Fruit fly (Drosophila melanogaster) whole organism, embryonic: ENCODE results near the gene VhaSFD.

Source experiments
- Antp ChIP-seq: fragments of 200-800 bp; sonication (Bioruptor generic); optimal IDR thresholded peaks from 3 replicates; lab custom pipeline; 2016; ENCODE audit warnings: missing biosample characterization, missing genetic modification characterization
- Asciz ChIP-seq: fragments of 200-800 bp; sonication (Bioruptor generic); optimal IDR thresholded peaks from 2 replicates; lab custom pipeline; 2017; ENCODE audit warnings: missing biosample characterization, mild to moderate bottlenecking, missing genetic modification characterization, missing genetic modification reagents
- Atf3 ChIP-seq: fragments of 200-800 bp; sonication (Bioruptor generic); optimal IDR thresholded peaks from 3 replicates; lab custom pipeline; 2016; ENCODE audit warnings: missing biosample characterization, missing genetic modification characterization
- Awh ChIP-seq: fragments of 200-800 bp; sonication (Bioruptor generic); IDR thresholded peaks from 2 replicates; pipeline ENCODE4, ENCODE4 v1.3.6; 2022; ENCODE audit warnings: missing biosample characterization, missing genetic modification characterization
- CG10431 ChIP-seq: fragments of 200-800 bp; sonication (Bioruptor generic); optimal IDR thresholded peaks from 3 replicates; lab custom pipeline; 2018; ENCODE audit warnings: missing biosample characterization, mild to moderate bottlenecking, missing genetic modification characterization
- CG11247 ChIP-seq: fragments of 200-800 bp; sonication (Bioruptor generic); IDR thresholded peaks from 2 replicates; pipeline ENCODE4 v1.3.6; 2022; ENCODE audit warnings: missing biosample characterization, missing genetic modification characterization
- CG12236 ChIP-seq: fragments of 200-800 bp; sonication (Bioruptor generic); optimal IDR thresholded peaks from 2 replicates; lab custom pipeline; 2016; ENCODE audit warnings: missing biosample characterization, missing genetic modification characterization
- CG12391 ChIP-seq: fragments of 200-800 bp; sonication (Bioruptor generic); optimal IDR thresholded peaks from 3 replicates; lab custom pipeline; 2018; ENCODE audit warnings: missing biosample characterization, mild to moderate bottlenecking, missing genetic modification characterization, moderate library complexity
- CG13287 ChIP-seq: fragments of 200-800 bp; sonication (Bioruptor generic); IDR thresholded peaks from 2 replicates; pipeline ENCODE4 v1.3.6; 2022; ENCODE audit warnings: missing biosample characterization, missing genetic modification characterization; ENCODE audit not compliant: partially characterized antibody
- CG15073 ChIP-seq: fragments of 200-800 bp; sonication (Bioruptor generic); optimal IDR thresholded peaks from 2 replicates; lab custom pipeline; 2016; ENCODE audit warnings: missing biosample characterization, missing genetic modification characterization
- CG15269 ChIP-seq: fragments of 200-800 bp; sonication (Bioruptor generic); optimal IDR thresholded peaks from 2 replicates; lab custom pipeline; 2018; ENCODE audit warnings: missing biosample characterization, mild to moderate bottlenecking, missing genetic modification characterization, moderate library complexity
- CG2678 ChIP-seq: fragments of 200-800 bp; sonication (Bioruptor generic); optimal IDR thresholded peaks from 3 replicates; lab custom pipeline; 2019; ENCODE audit warnings: missing biosample characterization, mild to moderate bottlenecking, missing genetic modification characterization, moderate library complexity
- CG30020 ChIP-seq: fragments of 200-800 bp; optimal IDR thresholded peaks from 2 replicates; lab custom pipeline; 2019; ENCODE audit warnings: missing biosample characterization, mild to moderate bottlenecking, missing genetic modification characterization, moderate library complexity
- CG4328 ChIP-seq: fragments of 200-800 bp; sonication (Bioruptor generic); optimal IDR thresholded peaks from 3 replicates; lab custom pipeline; 2017; ENCODE audit warnings: missing biosample characterization, missing genetic modification reagents, missing genetic modification characterization
- CG4360 ChIP-seq: fragments of 200-800 bp; sonication (Bioruptor generic); IDR thresholded peaks from 2 replicates; pipeline ENCODE4 v1.3.6; 2022; ENCODE audit warnings: missing biosample characterization, missing genetic modification characterization
- CG6175 ChIP-seq: fragments of 200-800 bp; sonication (Bioruptor generic); IDR thresholded peaks from 3 replicates; pipeline ENCODE4 v1.3.6; 2022; ENCODE audit warnings: missing biosample characterization, missing genetic modification characterization
- CG7556 ChIP-seq: fragments of 200-800 bp; sonication (Bioruptor generic); optimal IDR thresholded peaks from 2 replicates; lab custom pipeline; 2017; ENCODE audit warnings: missing biosample characterization, mild to moderate bottlenecking, missing genetic modification characterization
- CG8924 ChIP-seq: fragments of 200-800 bp; optimal IDR thresholded peaks from 3 replicates; lab custom pipeline; 2019; ENCODE audit warnings: missing biosample characterization, mild to moderate bottlenecking, missing genetic modification characterization, moderate library complexity
- CG9437 ChIP-seq: fragments of 200-800 bp; sonication (Bioruptor generic); optimal IDR thresholded peaks from 2 replicates; lab custom pipeline; 2018; ENCODE audit warnings: missing biosample characterization, mild to moderate bottlenecking, missing genetic modification characterization
- Dad ChIP-seq: fragments of 200-800 bp; sonication (Bioruptor generic); optimal IDR thresholded peaks from 3 replicates; lab custom pipeline; 2016; ENCODE audit warnings: missing biosample characterization, missing genetic modification characterization
- ERR ChIP-seq: fragments of 200-800 bp; sonication (Bioruptor generic); optimal IDR thresholded peaks from 2 replicates; lab custom pipeline; 2016; ENCODE audit warnings: missing biosample characterization, missing genetic modification characterization
- Ets97D ChIP-seq: fragments of 200-800 bp; sonication (Bioruptor generic); optimal IDR thresholded peaks from 3 replicates; lab custom pipeline; 2016; ENCODE audit warnings: missing biosample characterization, missing genetic modification characterization
- MESR4 ChIP-seq: fragments of 200-800 bp; sonication (Bioruptor generic); optimal IDR thresholded peaks from 2 replicates; lab custom pipeline; 2018; ENCODE audit warnings: missing biosample characterization, mild to moderate bottlenecking, missing genetic modification characterization, moderate library complexity
- Meics ChIP-seq: fragments of 200-800 bp; sonication (Bioruptor generic); optimal IDR thresholded peaks from 2 replicates; lab custom pipeline; 2017; ENCODE audit warnings: missing biosample characterization, mild to moderate bottlenecking, missing genetic modification characterization
- Nf-YA ChIP-seq: fragments of 200-800 bp; sonication (Bioruptor generic); IDR thresholded peaks from 2 replicates; pipeline ENCODE4 v1.3.6; 2022; ENCODE audit warnings: missing biosample characterization, missing genetic modification characterization
- Oli ChIP-seq: fragments of 200-800 bp; sonication (Bioruptor generic); optimal IDR thresholded peaks from 2 replicates; lab custom pipeline; 2018; ENCODE audit warnings: missing biosample characterization, mild to moderate bottlenecking, missing genetic modification characterization, moderate library complexity
- Optix ChIP-seq: fragments of 200-800 bp; sonication (Bioruptor generic); IDR thresholded peaks from 3 replicates; pipeline ENCODE4 v1.3.6; 2022; ENCODE audit warnings: missing biosample characterization, missing genetic modification characterization
- Rx ChIP-seq: fragments of 200-800 bp; sonication (Bioruptor generic); IDR thresholded peaks from 2 replicates; pipeline ENCODE4 v1.3.6; 2022; ENCODE audit warnings: missing biosample characterization, missing genetic modification characterization
- Trl ChIP-seq, 3 experiments: fragments of >200 bp in 2 of 3; fragments of 200-800 bp in 1 of 3; sonication (Bioruptor generic) in 1 of 3; optimal IDR thresholded peaks; 2 replicates in 1 of 3; 3 replicates in 2 of 3; lab custom pipeline; 2016 to 2017; ENCODE audit warnings: missing biosample characterization in 1 of 3, missing genetic modification characterization in 1 of 3
- Xbp1 ChIP-seq: fragments of 200-800 bp; sonication (Bioruptor generic); optimal IDR thresholded peaks from 3 replicates; lab custom pipeline; 2016; ENCODE audit warnings: missing biosample characterization, mild to moderate bottlenecking, missing genetic modification characterization
- crc ChIP-seq: fragments of 200-800 bp; sonication (Bioruptor generic); optimal IDR thresholded peaks from 2 replicates; lab custom pipeline; 2016; ENCODE audit warnings: missing biosample characterization, missing genetic modification characterization
- crp ChIP-seq, 2 experiments: fragments of 200-800 bp; sonication (Bioruptor generic); optimal IDR thresholded peaks; 2 replicates in 1 of 2; 3 replicates in 1 of 2; lab custom pipeline; 2017; ENCODE audit warnings: missing biosample characterization in 2 of 2, missing genetic modification characterization in 2 of 2, mild to moderate bottlenecking in 1 of 2, moderate library complexity in 1 of 2
- ewg ChIP-seq: fragments of 200-800 bp; sonication (Bioruptor generic); optimal IDR thresholded peaks from 3 replicates; lab custom pipeline; 2017; ENCODE audit warnings: mild to moderate bottlenecking, missing biosample characterization, missing genetic modification reagents, missing genetic modification characterization
- fd96Cb ChIP-seq: fragments of 200-800 bp; sonication (Bioruptor generic); optimal IDR thresholded peaks from 2 replicates; lab custom pipeline; 2018; ENCODE audit warnings: missing biosample characterization, mild to moderate bottlenecking, missing genetic modification characterization, moderate library complexity
- fru ChIP-seq: fragments of >200 bp; optimal IDR thresholded peaks from 2 replicates; lab custom pipeline; 2017
- gsb ChIP-seq: fragments of 200-800 bp; sonication (Bioruptor generic); IDR thresholded peaks from 2 replicates; pipeline ENCODE4 v1.3.6; 2022; ENCODE audit warnings: missing biosample characterization, missing genetic modification characterization
- h ChIP-seq: fragments of >200 bp; optimal IDR thresholded peaks from 2 replicates; lab custom pipeline; 2017
- hkb ChIP-seq, 2 experiments: fragments of 200-800 bp in 1 of 2; fragments of >200 bp in 1 of 2; sonication (Bioruptor generic) in 1 of 2; IDR thresholded peaks in 1 of 2; optimal IDR thresholded peaks in 1 of 2; 2 replicates each; pipeline versions ENCODE4 v1.3.6 to Lab custom; 2017 to 2022; ENCODE audit warnings: missing biosample characterization in 1 of 2, missing genetic modification characterization in 1 of 2
- lmd ChIP-seq: fragments of 200-800 bp; sonication (Bioruptor generic); IDR thresholded peaks from 2 replicates; pipeline ENCODE4 v1.3.6; 2022; ENCODE audit warnings: missing biosample characterization, missing genetic modification characterization
- lola ChIP-seq, 3 experiments: fragments of >200 bp in 2 of 3; fragments of 200-800 bp in 1 of 3; sonication (Bioruptor generic) in 1 of 3; optimal IDR thresholded peaks; 2 replicates each; lab custom pipeline; 2017 to 2019; ENCODE audit warnings: missing biosample characterization in 3 of 3, missing genetic modification characterization in 3 of 3, mild to moderate bottlenecking in 1 of 3, moderate library complexity in 1 of 3
- lov ChIP-seq, 2 experiments: fragments of 200-800 bp in 1 of 2; fragments of >200 bp in 1 of 2; sonication (Bioruptor generic) in 1 of 2; IDR thresholded peaks in 1 of 2; optimal IDR thresholded peaks in 1 of 2; 2 replicates in 1 of 2; 3 replicates in 1 of 2; pipeline versions ENCODE4 v1.3.6 to Lab custom; 2017 to 2022; ENCODE audit warnings: missing biosample characterization in 1 of 2, missing genetic modification characterization in 1 of 2
- mam ChIP-seq: fragments of 200-800 bp; sonication (Bioruptor generic); optimal IDR thresholded peaks from 3 replicates; lab custom pipeline; 2016; ENCODE audit warnings: missing biosample characterization, missing genetic modification characterization
- peb ChIP-seq: fragments of 200-800 bp; sonication (Bioruptor generic); IDR thresholded peaks from 2 replicates; pipeline ENCODE4 v1.3.6; 2022; ENCODE audit warnings: missing biosample characterization, missing genetic modification characterization
- sd ChIP-seq: fragments of 200-800 bp; sonication (Bioruptor generic); optimal IDR thresholded peaks from 3 replicates; lab custom pipeline; 2018; ENCODE audit warnings: missing biosample characterization, mild to moderate bottlenecking, missing genetic modification characterization, moderate library complexity
- sens ChIP-seq: fragments of 200-800 bp; sonication (Bioruptor generic); peaks from one replicate; lab custom pipeline; 2016; ENCODE audit warnings: missing biosample characterization, missing genetic modification characterization
- sens-2 ChIP-seq: fragments of 200-800 bp; sonication (Bioruptor generic); IDR thresholded peaks from 2 replicates; pipeline ENCODE4 v1.3.6; 2022; ENCODE audit warnings: missing biosample characterization, missing genetic modification characterization
- slou ChIP-seq: fragments of 200-800 bp; sonication (Bioruptor generic); optimal IDR thresholded peaks from 3 replicates; lab custom pipeline; 2016; ENCODE audit warnings: missing biosample characterization, missing genetic modification characterization
- ssp ChIP-seq: fragments of 200-800 bp; sonication (Bioruptor generic); IDR thresholded peaks from 2 replicates; pipeline ENCODE4 v1.3.6; 2022; ENCODE audit warnings: missing biosample characterization, missing genetic modification characterization
- usp ChIP-seq: fragments of >200 bp; optimal IDR thresholded peaks from 2 replicates; lab custom pipeline; 2017; ENCODE audit warnings: missing biosample characterization, missing genetic modification characterization
- zen2 ChIP-seq: fragments of 200-800 bp; sonication (Bioruptor generic); IDR thresholded peaks from 3 replicates; pipeline ENCODE4 v1.3.6; 2022; ENCODE audit warnings: missing biosample characterization, missing genetic modification characterization; ENCODE audit not compliant: partially characterized antibody

The VhaSFD gene

dm6 chr2L:16676651-16677359, 50.8 kb downstream of the VhaSFD start, which contains the start of the genes Trpgamma and her (continued):
- no peak for TF ChIP-seq CG6175
- TF ChIP-seq Trl (optimal IDR thresholded peaks at IDR 0.05; lab: Kevin White, UChicago), result no peak
- no peak for TF ChIP-seq Trl (GFP tag; optimal IDR thresholded peaks at IDR 0.05; lab: Kevin White, UChicago)
- no peak for TF ChIP-seq CG15269 (tag; lab: Kevin White, UChicago)
- no peak for TF ChIP-seq h
- TF ChIP-seq CG4328 (GFP tag; lab: Kevin White, UChicago), result no peak
- peak; percentile 97 for TF ChIP-seq CG13287 (GFP tag; lab: Robert Waterston, UW)
- no peak for TF ChIP-seq Nf-YA
- TF ChIP-seq Rx, result no peak
- no peak for TF ChIP-seq CG15073 (GFP tag; lab: Kevin White, UChicago)
- no peak for TF ChIP-seq Asciz (GFP tag; lab: Kevin White, UChicago)
- TF ChIP-seq Optix (GFP tag; lab: Robert Waterston, UW), result no peak
- no peak for TF ChIP-seq Meics (GFP tag; lab: Kevin White, UChicago)
- TF ChIP-seq sens, result peak; percentile 83
- TF ChIP-seq CG30020, result peak; percentile 41
- no peak for TF ChIP-seq crp (GFP tag; optimal IDR thresholded peaks at IDR 0.05; lab: Kevin White, UChicago)
- no peak for TF ChIP-seq sens-2 (GFP tag; lab: Robert Waterston, UW)
- no peak for TF ChIP-seq CG11247 (GFP tag; lab: Robert Waterston, UW)
- TF ChIP-seq hkb (optimal IDR thresholded peaks at IDR 0.05; lab: Kevin White, UChicago), result no peak
- no peak for TF ChIP-seq hkb (GFP tag; IDR thresholded peaks at IDR 0.05; lab: Robert Waterston, UW)
- TF ChIP-seq ERR (GFP tag; lab: Kevin White, UChicago), result no peak
- TF ChIP-seq lmd (GFP tag; lab: Robert Waterston, UW), result no peak
- TF ChIP-seq sd (tag; lab: Kevin White, UChicago), result no peak
- TF ChIP-seq peb (GFP tag; lab: Robert Waterston, UW), result no peak
- TF ChIP-seq Ets97D (GFP tag; lab: Kevin White, UChicago), result peak; percentile 77
- TF ChIP-seq CG7556, result no peak
- TF ChIP-seq CG4360 (GFP tag; lab: Robert Waterston, UW), result no peak
- no peak for TF ChIP-seq Oli (tag; lab: Kevin White, UChicago)
- TF ChIP-seq gsb (GFP tag; lab: Robert Waterston, UW), result no peak
- TF ChIP-seq CG9437 (GFP tag; lab: Kevin White, UChicago), result no peak
- TF ChIP-seq lov (optimal IDR thresholded peaks at IDR 0.05; lab: Kevin White, UChicago), result no peak
- no peak for TF ChIP-seq lov (GFP tag; IDR thresholded peaks at IDR 0.05; lab: Robert Waterston, UW)
- no peak for TF ChIP-seq fd96Cb (tag; lab: Kevin White, UChicago)
- TF ChIP-seq mam, result no peak
- no peak for TF ChIP-seq fru
- peak; percentile 58 for TF ChIP-seq ewg (GFP tag; lab: Kevin White, UChicago)
- TF ChIP-seq Awh (GFP tag; lab: Robert Waterston, UW), result no peak
- TF ChIP-seq Xbp1 (GFP tag; lab: Kevin White, UChicago), result no peak
- no peak for TF ChIP-seq slou
- no peak for TF ChIP-seq CG12391
- peak; percentile 90 for TF ChIP-seq zen2
- TF ChIP-seq Antp (GFP tag; lab: Kevin White, UChicago), result no peak
- TF ChIP-seq usp (GFP tag; lab: Kevin White, UChicago), result no peak
- TF ChIP-seq ssp (GFP tag; lab: Robert Waterston, UW), result no peak
- peak; percentile 11 for TF ChIP-seq CG8924 (tag; lab: Kevin White, UChicago)
- peak; percentile 16 for TF ChIP-seq CG12236
- no peak for TF ChIP-seq CG2678 (tag; lab: Kevin White, UChicago)
- TF ChIP-seq crc (GFP tag; lab: Kevin White, UChicago), result no peak
- no peak for TF ChIP-seq Atf3 (GFP tag; lab: Kevin White, UChicago)
- TF ChIP-seq CG10431, result no peak
- no peak for TF ChIP-seq lola (GFP tag; optimal IDR thresholded peaks at IDR 0.05; lab: Kevin White, UChicago)
- no peak for TF ChIP-seq Dad (GFP tag; lab: Kevin White, UChicago)
- TF ChIP-seq MESR4 (GFP tag; lab: Kevin White, UChicago), result peak; percentile 72
